Worm (Caenorhabditis elegans): ENCODE data around the gene lsm-4.

The lsm-4 gene

DNA sequence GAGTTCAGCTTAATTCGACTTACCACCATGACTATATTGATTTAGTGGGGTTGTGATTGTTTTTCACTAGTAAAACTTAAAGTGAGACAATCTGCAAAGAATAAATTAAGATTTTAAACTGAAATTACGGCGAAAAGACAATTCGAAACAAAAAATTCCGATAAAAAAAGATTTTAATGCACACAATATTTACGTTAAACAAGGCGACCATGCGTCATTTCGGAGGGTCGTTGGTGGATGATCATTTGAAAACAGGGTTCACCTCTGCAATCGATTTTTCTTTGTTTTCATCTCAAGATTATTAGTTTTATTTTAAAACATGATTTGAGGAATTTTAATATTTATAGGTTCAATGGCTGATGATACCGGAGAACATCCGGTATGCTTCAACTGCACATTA lies at the start of gene lsm-4:
Gene lsm-4, minus strand, starts transcription at position 91 of the 400 bp plus-strand sequence.
- no peak for TF ChIP-seq unc-62 (GFP tag; optimal IDR thresholded peaks at IDR 0.05)

- no peak for TF ChIP-seq unc-62 (GFP tag; optimal IDR thresholded peaks at IDR 0.05)
Observed at ce11 chrII:7301670-7302151, 48.7 kb upstream of the lsm-4 start, which contains the start of gene cul-4. Gene cul-4 (plus strand): TSS chrII:7302101.

DNA sequence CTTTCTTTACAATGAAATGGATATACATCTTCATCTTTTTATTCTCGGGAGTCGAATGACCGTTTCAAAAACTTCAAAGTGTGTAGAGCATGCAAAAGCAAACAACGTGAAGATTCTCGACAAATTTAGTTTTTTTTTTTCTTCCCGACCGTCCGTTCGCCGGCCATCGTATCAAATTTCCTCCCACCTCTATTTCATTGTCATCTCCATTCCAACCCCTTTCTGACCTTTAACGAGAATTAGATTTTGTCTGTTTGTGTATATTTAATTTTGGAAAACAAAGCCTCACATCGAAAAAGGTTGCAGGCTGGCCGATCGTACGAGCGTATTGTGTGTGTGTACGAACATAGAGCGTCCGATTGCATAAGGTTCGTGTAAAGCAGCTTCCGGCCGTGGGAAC lies 46.1 kb upstream of the lsm-4 start, which contains the start of gene C30G12.1:
Gene C30G12.1, plus strand, starts transcription at position 301 of the 400 bp plus-strand sequence.
- no peak for TF ChIP-seq unc-62 (GFP tag; optimal IDR thresholded peaks at IDR 0.05)

ce11 chrII:7298197-7298682 lies 45.3 kb upstream of the lsm-4 start, which contains the start of gene puf-8:
Gene puf-8 (minus strand): TSS chrII:7298247.
- TF ChIP-seq unc-62 (GFP tag; optimal IDR thresholded peaks at IDR 0.05), result no peak

DNA sequence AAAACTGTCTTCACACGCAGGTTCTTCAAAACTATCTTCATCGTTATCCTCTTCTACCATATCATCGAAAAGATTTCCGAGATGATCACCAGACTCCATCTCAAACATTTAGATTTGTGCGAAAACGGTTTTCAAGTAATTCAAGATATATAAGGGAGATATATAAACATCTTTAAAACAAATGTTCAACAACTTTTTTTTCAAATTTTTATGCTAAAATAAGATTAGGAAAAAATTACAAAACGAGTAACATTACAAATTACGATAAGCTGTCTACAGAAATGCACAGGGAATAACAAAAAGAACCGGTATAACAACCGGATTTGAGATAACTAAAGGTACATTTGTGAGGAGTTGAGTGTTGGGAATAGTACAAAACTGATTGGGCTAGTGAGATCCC lies 43.0 kb upstream of the lsm-4 start, which contains the start of gene C30G12.6:
Gene C30G12.6, minus strand, starts transcription at position 101 of the 400 bp plus-strand sequence.
- no peak for TF ChIP-seq unc-62 (GFP tag; optimal IDR thresholded peaks at IDR 0.05)

DNA sequence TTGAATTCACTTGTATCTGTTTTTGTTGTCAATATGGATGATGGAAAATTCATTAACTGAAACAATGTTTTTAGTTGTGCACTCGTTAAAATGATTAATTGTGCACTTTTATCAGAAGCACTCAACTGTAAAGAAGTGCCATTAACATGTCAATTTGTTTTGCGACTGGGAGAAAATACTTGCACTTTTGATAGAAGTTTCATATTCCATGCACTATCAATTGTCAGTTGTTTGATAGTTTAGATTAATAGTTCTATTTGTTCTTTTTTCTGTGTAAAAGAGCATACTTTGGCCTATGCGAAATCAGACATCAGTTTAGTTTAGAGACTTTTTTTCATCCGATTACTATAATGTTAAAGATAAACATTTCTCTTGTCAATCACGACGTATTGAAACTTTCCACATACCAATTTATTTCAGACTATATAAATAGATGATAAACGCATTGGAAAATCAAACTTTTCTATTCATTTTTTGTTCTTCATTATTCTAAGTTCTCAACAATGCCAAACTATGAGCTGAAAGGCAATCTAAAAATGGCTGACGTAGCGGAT lies 37.0 kb upstream of the lsm-4 start, which contains the start of gene C30G12.2:
Gene C30G12.2, plus strand, starts transcription at position 504 of the 554 bp plus-strand sequence.
- TF ChIP-seq unc-62 (GFP tag; optimal IDR thresholded peaks at IDR 0.05), result no peak

DNA sequence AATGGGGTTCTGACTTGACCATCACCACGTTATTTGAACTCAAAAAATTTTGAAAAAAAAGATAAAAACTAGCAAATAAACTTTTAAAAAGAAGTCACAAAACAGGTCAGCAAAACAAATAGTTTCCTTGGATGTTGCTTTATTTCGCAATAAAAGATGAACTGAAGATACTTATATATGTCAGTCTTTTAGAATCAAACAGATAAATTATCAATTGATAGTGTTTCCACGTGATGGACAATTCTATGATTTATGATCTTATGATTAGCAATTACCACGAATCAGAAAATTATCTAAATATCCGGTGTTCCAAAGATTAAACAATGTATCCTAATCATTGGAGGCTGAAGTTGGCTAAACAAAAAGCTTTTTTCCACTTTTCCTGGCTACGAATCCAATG lies 34.7 kb upstream of the lsm-4 start:
- no peak for TF ChIP-seq unc-62 (GFP tag; optimal IDR thresholded peaks at IDR 0.05)

DNA sequence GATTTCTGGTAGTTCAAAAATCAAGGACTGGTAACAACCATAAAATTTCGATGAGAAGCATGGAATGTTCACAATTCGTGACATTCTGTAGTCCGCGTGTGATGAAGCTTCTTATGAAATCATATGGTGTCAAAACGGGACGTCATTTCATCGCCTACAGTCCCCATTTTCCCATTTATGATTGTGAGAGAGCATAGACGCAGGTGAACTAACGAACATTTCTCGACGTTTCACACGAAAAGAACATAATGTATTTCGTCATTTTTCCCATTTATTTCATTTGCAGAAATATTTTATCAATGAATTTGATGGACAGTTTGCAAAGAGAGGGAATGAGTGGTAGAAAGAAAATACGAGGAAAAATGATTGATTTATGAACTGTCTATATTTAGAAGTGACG lies 34.2 kb upstream of the lsm-4 start:
- TF ChIP-seq unc-62 (GFP tag; optimal IDR thresholded peaks at IDR 0.05), result no peak

DNA sequence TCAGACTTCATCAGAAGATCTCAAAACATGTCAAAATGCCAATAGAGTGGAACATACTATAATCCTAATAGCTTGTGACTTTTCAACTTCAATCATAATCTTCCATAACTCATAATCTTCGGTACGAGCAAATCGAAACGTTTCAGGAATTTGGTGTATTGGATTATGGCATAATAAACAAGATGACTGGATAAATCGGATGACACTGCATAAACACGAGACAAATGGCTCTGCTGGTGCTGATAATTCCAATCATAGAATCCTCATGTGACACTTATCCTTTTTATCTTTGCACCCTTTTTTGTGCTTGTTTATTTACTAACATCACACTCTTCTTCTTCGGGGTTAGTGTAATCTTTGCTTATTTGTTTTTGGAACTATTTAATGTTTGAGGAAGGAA lies 30.1 kb upstream of the lsm-4 start:
- TF ChIP-seq unc-62 (GFP tag; optimal IDR thresholded peaks at IDR 0.05), result no peak

- no peak for TF ChIP-seq unc-62 (GFP tag; optimal IDR thresholded peaks at IDR 0.05)
Observed at ce11 chrII:7280584-7280983, 27.6 kb upstream of the lsm-4 start.

DNA sequence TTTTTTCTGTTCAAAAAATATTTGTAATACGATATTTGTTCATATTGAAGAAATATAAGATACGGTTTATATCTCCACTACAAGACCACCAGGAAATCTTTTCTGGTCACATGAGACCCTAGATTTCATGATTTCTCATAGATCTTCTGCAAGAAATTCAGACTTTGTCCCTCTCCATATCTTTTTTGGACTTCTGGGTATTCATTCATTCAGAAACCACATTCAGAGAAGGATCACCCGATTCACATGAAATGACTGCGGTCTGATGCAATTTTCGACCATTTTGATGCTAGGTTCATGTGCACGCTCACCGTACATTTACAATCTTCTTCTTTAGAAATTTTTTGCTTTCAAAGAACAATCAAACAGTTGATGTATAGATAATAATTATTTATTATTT lies 26.8 kb upstream of the lsm-4 start:
- no peak for TF ChIP-seq unc-62 (GFP tag; optimal IDR thresholded peaks at IDR 0.05)

DNA sequence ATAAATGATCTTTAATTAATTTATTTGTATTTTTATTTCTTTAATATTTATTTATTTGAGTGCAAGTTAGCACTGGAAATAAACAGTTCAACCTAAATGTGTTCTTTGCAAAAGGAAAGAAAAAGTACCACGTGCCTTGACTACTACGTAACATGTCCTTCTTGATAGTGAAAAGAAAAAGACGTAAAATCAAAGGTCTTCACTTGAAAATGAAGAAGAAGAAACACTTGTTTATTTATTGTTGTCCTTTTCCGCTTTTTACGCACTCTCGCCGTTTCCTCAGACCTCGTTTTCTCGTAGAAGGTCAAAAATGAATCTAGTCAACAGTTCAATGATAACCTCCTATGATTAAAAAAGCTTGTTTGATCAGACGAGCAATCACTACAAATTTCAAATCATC lies 25.0 kb upstream of the lsm-4 start:
- no peak for TF ChIP-seq unc-62 (GFP tag; optimal IDR thresholded peaks at IDR 0.05)

DNA sequence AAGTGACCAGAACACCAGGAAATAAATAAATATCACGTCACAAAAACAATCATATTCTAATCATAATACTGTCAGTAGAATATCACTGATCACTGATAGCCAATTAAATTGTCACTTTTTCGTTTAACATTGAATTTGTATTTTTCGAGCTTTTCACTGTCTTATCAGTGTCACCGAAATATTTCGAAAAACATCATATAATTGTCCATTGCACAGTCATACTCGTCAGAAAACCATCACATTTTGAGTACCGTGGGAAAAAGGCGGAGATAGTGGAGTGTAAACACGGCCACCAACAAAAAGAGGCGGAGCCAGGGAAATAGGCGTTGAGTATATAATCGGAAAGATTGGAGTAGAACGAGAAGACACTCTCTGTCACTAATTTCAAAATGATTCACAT lies 24.3 kb upstream of the lsm-4 start:
- TF ChIP-seq unc-62 (GFP tag; optimal IDR thresholded peaks at IDR 0.05), result no peak

ce11 chrII:7273517-7273916 lies 20.6 kb upstream of the lsm-4 start:
- no peak for TF ChIP-seq unc-62 (GFP tag; optimal IDR thresholded peaks at IDR 0.05)

DNA sequence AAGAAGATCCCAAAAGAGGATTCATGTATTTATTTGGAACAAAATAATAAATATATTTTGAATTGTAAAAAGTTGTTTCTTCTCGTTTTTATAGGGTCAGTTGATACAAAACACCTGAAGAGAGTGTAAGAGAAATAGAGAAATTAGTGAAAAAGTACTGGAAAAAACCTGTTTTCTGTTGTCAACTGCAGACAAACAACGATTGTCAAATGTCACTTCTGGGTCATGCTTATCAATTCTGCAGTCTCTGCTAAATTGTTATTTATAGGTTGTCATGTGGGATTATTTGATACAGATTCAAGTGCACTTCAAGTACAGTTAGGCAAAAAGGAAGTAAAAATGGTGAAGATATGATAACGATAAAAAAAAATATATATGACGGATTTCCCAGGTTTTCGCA lies 19.6 kb upstream of the lsm-4 start:
- TF ChIP-seq unc-62 (GFP tag; optimal IDR thresholded peaks at IDR 0.05), result no peak

DNA sequence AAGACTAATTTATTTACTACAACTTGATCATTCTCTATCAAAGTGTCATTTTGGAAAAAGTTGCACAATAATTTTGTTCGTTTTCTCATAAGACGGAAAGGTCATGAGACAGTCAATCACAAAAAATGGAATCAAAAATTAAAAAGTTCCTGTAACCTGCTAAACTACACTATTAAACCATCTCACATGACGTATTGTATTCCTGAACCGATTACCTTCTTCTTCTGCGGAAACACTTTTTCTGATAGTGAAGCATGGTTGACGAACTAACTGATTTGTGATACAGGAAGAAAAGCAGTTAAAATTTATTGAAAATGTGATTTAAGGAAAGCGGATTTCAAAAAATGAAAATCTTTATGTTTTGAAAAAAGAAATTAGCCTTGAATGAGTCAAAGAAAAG lies 16.8 kb upstream of the lsm-4 start:
- TF ChIP-seq unc-62 (GFP tag; optimal IDR thresholded peaks at IDR 0.05), result no peak

DNA sequence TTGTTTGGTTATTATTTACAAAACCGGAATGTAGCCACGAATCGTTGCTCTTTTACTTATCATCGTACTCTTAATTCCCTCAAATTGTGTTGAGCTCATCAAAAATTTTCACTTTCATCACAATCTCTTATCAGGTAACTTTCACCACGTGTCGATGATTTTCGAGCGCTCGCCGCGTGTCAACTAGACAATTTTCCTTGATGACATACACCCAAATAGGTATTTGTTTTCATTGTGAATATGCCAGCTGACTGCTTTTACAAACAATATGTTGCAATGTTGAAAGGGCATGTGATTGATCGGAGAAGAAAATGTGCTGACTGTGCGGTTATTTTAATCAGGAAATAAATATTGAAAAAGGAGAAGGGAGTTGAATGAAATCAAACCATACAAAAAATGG lies 11.7 kb upstream of the lsm-4 start:
- TF ChIP-seq unc-62 (GFP tag; optimal IDR thresholded peaks at IDR 0.05), result no peak

ce11 chrII:7261854-7262253 lies 8.9 kb upstream of the lsm-4 start, which contains the start of gene C30G12.4:
Gene C30G12.4 (plus strand): TSS chrII:7262154.
- TF ChIP-seq unc-62 (GFP tag; optimal IDR thresholded peaks at IDR 0.05), result no peak
